Worm (Caenorhabditis elegans) whole organism, L2 larva: ENCODE measurements around the gene ndub-8.
"Not testable (repeated sequence)": the region's sequence is repeated elsewhere in the genome, so short reads cannot be mapped to it uniquely, and the experiment has no call there.

Experiments
- F13H6.1 ChIP-seq: sonication (generic microtip); optimal IDR thresholded peaks from 2 replicates; lab custom pipeline; 2016; ENCODE audit warnings: missing genetic modification characterization, missing compliant biosample characterization
- blmp-1 ChIP-seq: sonication (generic microtip); optimal IDR thresholded peaks from 2 replicates; lab custom pipeline; 2017; ENCODE audit warnings: missing genetic modification characterization, mild to moderate bottlenecking, missing compliant biosample characterization, antibody characterized with exemption, moderate library complexity; ENCODE audit not compliant: insufficient read depth
- lsy-2 ChIP-seq, 2 experiments: fragments of 150-350 bp in 1 of 2; sonication (generic microtip) in 1 of 2; optimal IDR thresholded peaks; 2 replicates each; lab custom pipeline; 2014 to 2017; ENCODE audit warnings: missing biosample characterization in 2 of 2, missing genetic modification characterization in 2 of 2
- nhr-11 ChIP-seq: fragments of 150-350 bp; optimal IDR thresholded peaks from 2 replicates; lab custom pipeline; 2014; ENCODE audit warnings: missing biosample characterization, missing genetic modification characterization
- nhr-23 ChIP-seq: fragments of 150-350 bp; optimal IDR thresholded peaks from 2 replicates; lab custom pipeline; 2014; ENCODE audit warnings: missing biosample characterization, missing genetic modification reagents, missing genetic modification characterization
- nhr-237 ChIP-seq: fragments of 150-350 bp; optimal IDR thresholded peaks from 2 replicates; lab custom pipeline; 2014; ENCODE audit warnings: missing biosample characterization, missing genetic modification characterization
- nhr-6 ChIP-seq: fragments of 150-350 bp; optimal IDR thresholded peaks from 2 replicates; lab custom pipeline; 2014; ENCODE audit warnings: missing biosample characterization, missing genetic modification characterization
- snpc-4 ChIP-seq: fragments of 150-350 bp; optimal IDR thresholded peaks from 2 replicates; lab custom pipeline; 2014; ENCODE audit warnings: missing biosample characterization, missing genetic modification characterization
- unc-39 ChIP-seq: fragments of 150-350 bp; optimal IDR thresholded peaks from 2 replicates; lab custom pipeline; 2014; ENCODE audit warnings: missing biosample characterization, missing genetic modification characterization
- unc-62 ChIP-seq: fragments of 150-350 bp; optimal IDR thresholded peaks from 2 replicates; lab custom pipeline; 2014; ENCODE audit warnings: missing biosample characterization, missing genetic modification reagents, missing genetic modification characterization
- zag-1 ChIP-seq: fragments of 150-350 bp; optimal IDR thresholded peaks from 2 replicates; lab custom pipeline; 2014; ENCODE audit warnings: missing biosample characterization, missing genetic modification characterization
- ztf-11 ChIP-seq: sonication (generic microtip); optimal IDR thresholded peaks from 2 replicates; lab custom pipeline; 2017; ENCODE audit warnings: missing biosample characterization, missing genetic modification characterization

DNA sequence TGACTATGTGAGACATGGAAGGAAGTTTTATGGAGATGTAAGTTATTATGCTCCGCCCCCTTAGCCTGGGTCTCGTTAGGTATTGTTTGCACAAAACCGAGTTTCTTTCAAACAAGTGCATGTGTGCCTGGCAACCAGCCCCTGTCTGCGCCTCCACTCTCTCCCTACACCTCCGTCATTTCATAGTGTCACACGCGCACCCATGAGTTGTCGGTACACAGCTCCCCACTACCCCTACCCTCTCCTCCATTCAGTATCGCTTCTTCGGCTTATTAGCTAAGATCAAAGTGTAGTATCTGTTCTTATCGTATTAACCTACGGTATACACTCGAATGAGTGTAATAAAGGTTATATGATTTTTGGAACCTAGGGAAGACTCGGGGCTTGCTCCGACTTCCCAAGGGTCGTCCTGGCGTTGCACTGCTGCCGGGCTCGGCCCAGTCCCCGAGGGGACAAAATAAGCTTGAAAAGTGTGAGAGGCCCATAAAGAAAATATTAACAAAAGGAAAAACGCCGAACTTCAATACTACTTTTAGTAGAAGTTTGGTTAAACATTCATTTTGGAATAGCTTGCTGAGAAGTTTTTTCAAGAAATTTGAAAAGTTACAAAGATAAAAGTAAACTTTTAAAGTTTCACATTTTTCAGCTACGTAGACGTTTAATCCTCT is 20.0 kb upstream of the ndub-8 start:
- TF ChIP-seq ztf-11 (tag; lab: Kevin White, UChicago); nhr-237 (tag; lab: Kevin White, UChicago); F13H6.1; unc-62 (GFP tag; lab: Kevin White, UChicago); nhr-6 (tag; lab: Kevin White, UChicago); nhr-23; blmp-1 (tag; lab: Kevin White, UChicago); unc-39; zag-1 (tag; lab: Kevin White, UChicago); nhr-11 (tag; lab: Kevin White, UChicago): not testable (repeated sequence)
- TF ChIP-seq snpc-4 (peak; percentile 88), lsy-2 (tag; optimal IDR thresholded peaks at IDR 0.05; lab: Kevin White, UChicago) (peak in 1 of 2 experiments; percentile 11)
